Worm (Caenorhabditis elegans): ENCODE measurements around the gene sec-24.2.

ce11 chrIV:12359979-12360378 lies 613 bp downstream of the sec-24.2 start:
- no peak for TF ChIP-seq unc-30 (tag; optimal IDR thresholded peaks at IDR 0.05)
- TF ChIP-seq aha-1 (tag; optimal IDR thresholded peaks at IDR 0.05) = no peak
- no peak for TF ChIP-seq snpc-4 (tag; optimal IDR thresholded peaks at IDR 0.05)
- TF ChIP-seq tbx-2 (tag; optimal IDR thresholded peaks at IDR 0.05) = no peak
